Worm (Caenorhabditis elegans): ENCODE measurements around the gene nspc-17.

- TF ChIP-seq W03F9.2 (tag; optimal IDR thresholded peaks at IDR 0.05) (no peak), him-1 (tag; optimal IDR thresholded peaks at IDR 0.05) (no peak), dao-5 (tag; optimal IDR thresholded peaks at IDR 0.05) (no peak)
Measured at ce11 chrX:14517842-14518241, 7.1 kb downstream of the nspc-17 start.

Data from whole organism, L4/young adult.